Fruit fly (Drosophila melanogaster) whole organism: Measurements from ENCODE around the gene CG4004.

Experiments used
- CG8478 ChIP-seq: fragments of >200 bp; optimal IDR thresholded peaks from 2 replicates; lab custom pipeline; 2018; ENCODE audit warnings: inconsistent platforms
- Dll ChIP-seq: fragments of >200 bp; optimal IDR thresholded peaks from 2 replicates; lab custom pipeline; 2017
- EcR ChIP-seq, 2 experiments: fragments of >200 bp; optimal IDR thresholded peaks; 2 replicates each; lab custom pipeline; 2017; ENCODE audit warnings: missing biosample characterization in 2 of 2, missing genetic modification characterization in 2 of 2, missing genetic modification reagents in 2 of 2
- pan ChIP-seq: fragments of >200 bp; optimal IDR thresholded peaks from 2 replicates; lab custom pipeline; 2017
- psq ChIP-seq: fragments of >200 bp; optimal IDR thresholded peaks from 2 replicates; lab custom pipeline; 2017
- usp ChIP-seq: fragments of >200 bp; optimal IDR thresholded peaks from 2 replicates; lab custom pipeline; 2017; ENCODE audit warnings: missing biosample characterization, missing genetic modification characterization, mixed read lengths

Gene CG4004

dm6 chrX:12744026-12744688, at the start of gene CG4004:
TSS of gene CG4004 (plus strand) at chrX:12744212.
- TF ChIP-seq Dll (lab: Kevin White, UChicago) (no peak), EcR (GFP tag; optimal IDR thresholded peaks at IDR 0.05; lab: Kevin White, UChicago) (no peak), usp (GFP tag; lab: Kevin White, UChicago) (no peak), CG8478 (lab: Kevin White, UChicago) (no peak), pan (lab: Kevin White, UChicago) (no peak), psq (lab: Kevin White, UChicago) (no peak)

- TF ChIP-seq CG8478 (lab: Kevin White, UChicago) (no peak), Dll (lab: Kevin White, UChicago) (no peak), EcR (GFP tag; optimal IDR thresholded peaks at IDR 0.05; lab: Kevin White, UChicago) (no peak), pan (lab: Kevin White, UChicago) (no peak), psq (lab: Kevin White, UChicago) (no peak), usp (GFP tag; lab: Kevin White, UChicago) (no peak)
Measured at dm6 chrX:12699095-12699750, 44.8 kb upstream of the CG4004 start.

- TF ChIP-seq Dll (lab: Kevin White, UChicago) (no peak), CG8478 (lab: Kevin White, UChicago) (no peak), pan (lab: Kevin White, UChicago) (no peak), usp (GFP tag; lab: Kevin White, UChicago) (no peak), psq (lab: Kevin White, UChicago) (no peak), EcR (GFP tag; optimal IDR thresholded peaks at IDR 0.05; lab: Kevin White, UChicago) (no peak)
Measured at dm6 chrX:12705554-12705953, 38.5 kb upstream of the CG4004 start, which contains the start of gene CG15725. TSS of gene CG15725 (plus strand) at chrX:12705854.

dm6 chrX:12708306-12708705, 35.7 kb upstream of the CG4004 start:
- TF ChIP-seq psq (lab: Kevin White, UChicago) (no peak), Dll (lab: Kevin White, UChicago) (no peak), EcR (GFP tag; optimal IDR thresholded peaks at IDR 0.05; lab: Kevin White, UChicago) (no peak), usp (GFP tag; lab: Kevin White, UChicago) (no peak), pan (lab: Kevin White, UChicago) (no peak), CG8478 (lab: Kevin White, UChicago) (no peak)

dm6 chrX:12718625-12719024, 25.4 kb upstream of the CG4004 start:
- no peak for TF ChIP-seq CG8478 (lab: Kevin White, UChicago)
- no peak for TF ChIP-seq pan (lab: Kevin White, UChicago)
- no peak for TF ChIP-seq psq (lab: Kevin White, UChicago)
- no peak for TF ChIP-seq Dll (lab: Kevin White, UChicago)
- no peak for TF ChIP-seq EcR (GFP tag; optimal IDR thresholded peaks at IDR 0.05; lab: Kevin White, UChicago)
- TF ChIP-seq usp (GFP tag; lab: Kevin White, UChicago), result no peak

- TF ChIP-seq usp (GFP tag; lab: Kevin White, UChicago) (no peak), Dll (lab: Kevin White, UChicago) (no peak), psq (lab: Kevin White, UChicago) (no peak), pan (lab: Kevin White, UChicago) (no peak), CG8478 (lab: Kevin White, UChicago) (no peak), EcR (GFP tag; optimal IDR thresholded peaks at IDR 0.05; lab: Kevin White, UChicago) (no peak)
Measured at dm6 chrX:12719152-12719779, 24.7 kb upstream of the CG4004 start.

dm6 chrX:12719940-12720355, 24.1 kb upstream of the CG4004 start:
- TF ChIP-seq EcR (GFP tag; optimal IDR thresholded peaks at IDR 0.05; lab: Kevin White, UChicago) (no peak), CG8478 (lab: Kevin White, UChicago) (no peak), usp (GFP tag; lab: Kevin White, UChicago) (no peak), Dll (lab: Kevin White, UChicago) (no peak), psq (lab: Kevin White, UChicago) (no peak), pan (lab: Kevin White, UChicago) (no peak)

dm6 chrX:12721111-12721869, 22.7 kb upstream of the CG4004 start:
- no peak for TF ChIP-seq psq (lab: Kevin White, UChicago)
- no peak for TF ChIP-seq EcR (GFP tag; optimal IDR thresholded peaks at IDR 0.05; lab: Kevin White, UChicago)
- TF ChIP-seq Dll (lab: Kevin White, UChicago), result no peak
- TF ChIP-seq usp (GFP tag; lab: Kevin White, UChicago), result no peak
- no peak for TF ChIP-seq CG8478 (lab: Kevin White, UChicago)
- no peak for TF ChIP-seq pan (lab: Kevin White, UChicago)

dm6 chrX:12722009-12722408, 22.0 kb upstream of the CG4004 start:
- TF ChIP-seq EcR (GFP tag; optimal IDR thresholded peaks at IDR 0.05; lab: Kevin White, UChicago) (no peak), usp (GFP tag; lab: Kevin White, UChicago) (no peak), Dll (lab: Kevin White, UChicago) (no peak), pan (lab: Kevin White, UChicago) (no peak), CG8478 (lab: Kevin White, UChicago) (no peak), psq (lab: Kevin White, UChicago) (no peak)

- TF ChIP-seq usp (GFP tag; lab: Kevin White, UChicago) (no peak), Dll (lab: Kevin White, UChicago) (no peak), CG8478 (lab: Kevin White, UChicago) (no peak), EcR (GFP tag; optimal IDR thresholded peaks at IDR 0.05; lab: Kevin White, UChicago) (no peak)
Measured at dm6 chrX:12723332-12723731, 20.7 kb upstream of the CG4004 start.
